Fruit fly (Drosophila melanogaster) whole organism, embryonic: ENCODE data around the gene CG8907.

Source experiments
- Abd-B ChIP-seq: fragments of 200-800 bp; sonication (Bioruptor generic); optimal IDR thresholded peaks from 2 replicates; lab custom pipeline; 2018; ENCODE audit warnings: missing biosample characterization, mild to moderate bottlenecking, missing genetic modification characterization, moderate library complexity
- Atf-2 ChIP-seq: fragments of 200-800 bp; sonication (Bioruptor generic); optimal IDR thresholded peaks from 2 replicates; lab custom pipeline; 2016; ENCODE audit warnings: missing biosample characterization, missing genetic modification characterization
- Awh ChIP-seq: fragments of 200-800 bp; sonication (Bioruptor generic); IDR thresholded peaks from 2 replicates; pipeline ENCODE4, ENCODE4 v1.3.6; 2022; ENCODE audit warnings: missing biosample characterization, missing genetic modification characterization
- C15 ChIP-seq: fragments of 200-800 bp; sonication (Bioruptor generic); IDR thresholded peaks from 3 replicates; pipeline ENCODE4 v1.3.6; 2022; ENCODE audit warnings: missing biosample characterization, missing genetic modification characterization
- CG12071 ChIP-seq: fragments of 200-800 bp; sonication (Bioruptor generic); optimal IDR thresholded peaks from 3 replicates; lab custom pipeline; 2018; ENCODE audit warnings: missing biosample characterization, mild to moderate bottlenecking, missing genetic modification characterization
- CG12104 ChIP-seq: fragments of 200-800 bp; sonication (Bioruptor generic); optimal IDR thresholded peaks from 3 replicates; lab custom pipeline; 2016; ENCODE audit warnings: missing biosample characterization, missing genetic modification characterization
- CG15269 ChIP-seq: fragments of 200-800 bp; sonication (Bioruptor generic); optimal IDR thresholded peaks from 2 replicates; lab custom pipeline; 2018; ENCODE audit warnings: missing biosample characterization, mild to moderate bottlenecking, missing genetic modification characterization, moderate library complexity
- CG2199 ChIP-seq: fragments of 200-800 bp; sonication (Bioruptor generic); IDR thresholded peaks from 3 replicates; pipeline ENCODE4 v1.3.6; 2022; ENCODE audit warnings: missing biosample characterization, missing genetic modification characterization
- CG3281 ChIP-seq: fragments of 200-800 bp; sonication (Bioruptor generic); optimal IDR thresholded peaks from 3 replicates; lab custom pipeline; 2017; ENCODE audit warnings: missing biosample characterization, mild to moderate bottlenecking, missing genetic modification characterization
- CG34376 ChIP-seq: fragments of 200-800 bp; sonication (Bioruptor generic); optimal IDR thresholded peaks from 2 replicates; lab custom pipeline; 2018; ENCODE audit warnings: missing biosample characterization, mild to moderate bottlenecking, missing genetic modification characterization
- CG6254 ChIP-seq: fragments of 200-800 bp; sonication (Bioruptor generic); optimal IDR thresholded peaks from 3 replicates; lab custom pipeline; 2017; ENCODE audit warnings: mild to moderate bottlenecking, missing biosample characterization, missing genetic modification reagents, missing genetic modification characterization
- CG6272 ChIP-seq: fragments of 200-800 bp; sonication (Bioruptor generic); IDR thresholded peaks from 2 replicates; pipeline ENCODE4 v1.3.6; 2022; ENCODE audit warnings: missing biosample characterization, missing genetic modification characterization
- CG7357 ChIP-seq: fragments of 200-800 bp; sonication (Bioruptor generic); IDR thresholded peaks from 3 replicates; pipeline ENCODE4 v1.3.6; 2022; ENCODE audit warnings: missing biosample characterization, missing genetic modification characterization
- CG7372 ChIP-seq: fragments of 200-800 bp; sonication (Bioruptor generic); IDR thresholded peaks from 2 replicates; pipeline ENCODE4 v1.3.6; 2022; ENCODE audit warnings: missing biosample characterization, missing genetic modification characterization
- CG7556 ChIP-seq: fragments of 200-800 bp; sonication (Bioruptor generic); optimal IDR thresholded peaks from 2 replicates; lab custom pipeline; 2017; ENCODE audit warnings: missing biosample characterization, mild to moderate bottlenecking, missing genetic modification characterization
- CG8478 ChIP-seq: fragments of >200 bp; optimal IDR thresholded peaks from 2 replicates; lab custom pipeline; 2018
- CG9215 ChIP-seq: fragments of 200-800 bp; sonication (Bioruptor generic); IDR thresholded peaks from 2 replicates; pipeline ENCODE4 v1.3.6; 2022; ENCODE audit warnings: missing biosample characterization, missing genetic modification characterization
- CkIIα-i1 ChIP-seq: fragments of 200-800 bp; sonication (Bioruptor generic); IDR thresholded peaks from 2 replicates; pipeline ENCODE4 v1.3.6; 2022; ENCODE audit warnings: missing biosample characterization, missing genetic modification characterization
- D ChIP-seq, 2 experiments: fragments of 200-800 bp in 1 of 2; fragments of >200 bp in 1 of 2; sonication (Bioruptor generic) in 1 of 2; optimal IDR thresholded peaks; 2 replicates in 1 of 2; 3 replicates in 1 of 2; lab custom pipeline; 2017; ENCODE audit warnings: mild to moderate bottlenecking in 1 of 2, missing biosample characterization in 1 of 2, missing genetic modification characterization in 1 of 2, missing genetic modification reagents in 1 of 2
- Dad ChIP-seq: fragments of 200-800 bp; sonication (Bioruptor generic); optimal IDR thresholded peaks from 3 replicates; lab custom pipeline; 2016; ENCODE audit warnings: missing biosample characterization, missing genetic modification characterization
- Deaf1 ChIP-seq: fragments of 200-800 bp; optimal IDR thresholded peaks from 3 replicates; lab custom pipeline; 2019; ENCODE audit warnings: missing biosample characterization, mild to moderate bottlenecking, missing genetic modification characterization, moderate library complexity
- Dfd ChIP-seq, 2 experiments: fragments of >200 bp; optimal IDR thresholded peaks; 2 replicates each; lab custom pipeline; 2017; ENCODE audit warnings: missing biosample characterization in 2 of 2, missing genetic modification characterization in 2 of 2
- Dp ChIP-seq: fragments of 200-800 bp; sonication (Bioruptor generic); optimal IDR thresholded peaks from 2 replicates; lab custom pipeline; 2018; ENCODE audit warnings: missing biosample characterization, mild to moderate bottlenecking, missing genetic modification characterization, moderate library complexity
- HLH54F ChIP-seq: fragments of 200-800 bp; sonication (Bioruptor generic); optimal IDR thresholded peaks from 3 replicates; lab custom pipeline; 2016; ENCODE audit warnings: missing biosample characterization, missing genetic modification characterization
- Hmx ChIP-seq: fragments of 200-800 bp; sonication (Bioruptor generic); optimal IDR thresholded peaks from 2 replicates; lab custom pipeline; 2016; ENCODE audit warnings: missing biosample characterization, missing genetic modification characterization
- Jarid2 ChIP-seq: fragments of 200-800 bp; sonication (Bioruptor generic); optimal IDR thresholded peaks from 3 replicates; lab custom pipeline; 2017; ENCODE audit warnings: mild to moderate bottlenecking, missing biosample characterization, missing genetic modification reagents, missing genetic modification characterization
- MTF-1 ChIP-seq: fragments of 200-800 bp; sonication (Bioruptor generic); optimal IDR thresholded peaks from 2 replicates; lab custom pipeline; 2018; ENCODE audit warnings: missing biosample characterization, mild to moderate bottlenecking, missing genetic modification characterization, borderline replicate concordance
- Sin3A ChIP-seq: fragments of >200 bp; optimal IDR thresholded peaks from 2 replicates; lab custom pipeline; 2018
- Sry-β ChIP-seq: fragments of 200-800 bp; sonication (Bioruptor generic); optimal IDR thresholded peaks from 2 replicates; lab custom pipeline; 2018; ENCODE audit warnings: missing biosample characterization, mild to moderate bottlenecking, missing genetic modification characterization, moderate library complexity
- YL-1 ChIP-seq: fragments of 200-800 bp; sonication (Bioruptor generic); optimal IDR thresholded peaks from 3 replicates; lab custom pipeline; 2017; ENCODE audit warnings: missing biosample characterization, mild to moderate bottlenecking, missing genetic modification characterization
- amos ChIP-seq: fragments of 200-800 bp; sonication (Bioruptor generic); IDR thresholded peaks from 2 replicates; pipeline ENCODE4 v1.3.6; 2022; ENCODE audit warnings: missing biosample characterization, missing genetic modification characterization; ENCODE audit not compliant: partially characterized antibody
- ap ChIP-seq: fragments of 200-800 bp; sonication (Bioruptor generic); IDR thresholded peaks from 2 replicates; pipeline ENCODE4 v1.3.6; 2022; ENCODE audit warnings: missing biosample characterization, missing genetic modification characterization
- ara ChIP-seq: fragments of 200-800 bp; sonication (Bioruptor generic); IDR thresholded peaks from 2 replicates; pipeline ENCODE4 v1.3.6; 2022; ENCODE audit warnings: missing biosample characterization, missing genetic modification characterization
- corto ChIP-seq: fragments of 200-800 bp; sonication (Bioruptor generic); optimal IDR thresholded peaks from 2 replicates; lab custom pipeline; 2016; ENCODE audit warnings: missing biosample characterization, mild to moderate bottlenecking, missing genetic modification characterization, moderate library complexity
- crp ChIP-seq, 2 experiments: fragments of 200-800 bp; sonication (Bioruptor generic); optimal IDR thresholded peaks; 2 replicates in 1 of 2; 3 replicates in 1 of 2; lab custom pipeline; 2017; ENCODE audit warnings: missing biosample characterization in 2 of 2, missing genetic modification characterization in 2 of 2, mild to moderate bottlenecking in 1 of 2, moderate library complexity in 1 of 2
- ewg ChIP-seq: fragments of 200-800 bp; sonication (Bioruptor generic); optimal IDR thresholded peaks from 3 replicates; lab custom pipeline; 2017; ENCODE audit warnings: mild to moderate bottlenecking, missing biosample characterization, missing genetic modification reagents, missing genetic modification characterization
- grn ChIP-seq: fragments of 200-800 bp; sonication (Bioruptor generic); optimal IDR thresholded peaks from 3 replicates; lab custom pipeline; 2017; ENCODE audit warnings: missing biosample characterization, missing genetic modification characterization
- ind ChIP-seq: fragments of 200-800 bp; sonication (Bioruptor generic); optimal IDR thresholded peaks from 3 replicates; lab custom pipeline; 2016; ENCODE audit warnings: missing biosample characterization, missing genetic modification characterization
- jumu ChIP-seq: fragments of 200-800 bp; sonication (Bioruptor generic); optimal IDR thresholded peaks from 3 replicates; lab custom pipeline; 2016; ENCODE audit warnings: missing biosample characterization, missing genetic modification characterization
- lbe ChIP-seq: fragments of 200-800 bp; sonication (Bioruptor generic); optimal IDR thresholded peaks from 2 replicates; lab custom pipeline; 2016; ENCODE audit warnings: missing biosample characterization, mild to moderate bottlenecking, missing genetic modification characterization
- lola ChIP-seq, 3 experiments: fragments of >200 bp in 2 of 3; fragments of 200-800 bp in 1 of 3; sonication (Bioruptor generic) in 1 of 3; optimal IDR thresholded peaks; 2 replicates each; lab custom pipeline; 2017 to 2019; ENCODE audit warnings: missing biosample characterization in 3 of 3, missing genetic modification characterization in 3 of 3, mild to moderate bottlenecking in 1 of 3, moderate library complexity in 1 of 3
- pita ChIP-seq: fragments of 200-800 bp; sonication (Bioruptor generic); optimal IDR thresholded peaks from 2 replicates; lab custom pipeline; 2017; ENCODE audit warnings: missing biosample characterization, mild to moderate bottlenecking, missing genetic modification characterization
- pnt ChIP-seq: fragments of 200-800 bp; sonication (Bioruptor generic); optimal IDR thresholded peaks from 3 replicates; lab custom pipeline; 2016; ENCODE audit warnings: missing biosample characterization, missing genetic modification characterization
- prd ChIP-seq, 3 experiments: fragments of >200 bp in 2 of 3; fragments of 200-800 bp in 1 of 3; sonication (Bioruptor generic) in 1 of 3; optimal IDR thresholded peaks in 2 of 3; IDR thresholded peaks in 1 of 3; 2 replicates in 2 of 3; 3 replicates in 1 of 3; pipeline versions ENCODE4 v1.3.6 to Lab custom; 2017 to 2022; ENCODE audit warnings: missing biosample characterization in 1 of 3, missing genetic modification characterization in 1 of 3
- sna ChIP-seq: fragments of 200-800 bp; sonication (Bioruptor generic); IDR thresholded peaks from 2 replicates; pipeline ENCODE4 v1.3.6; 2022; ENCODE audit warnings: missing biosample characterization, missing genetic modification characterization; ENCODE audit not compliant: partially characterized antibody
- tin ChIP-seq: fragments of 200-800 bp; sonication (Bioruptor generic); optimal IDR thresholded peaks from 3 replicates; lab custom pipeline; 2016; ENCODE audit warnings: missing biosample characterization, missing genetic modification characterization
- tup ChIP-seq: fragments of 200-800 bp; sonication (Bioruptor generic); optimal IDR thresholded peaks from 2 replicates; lab custom pipeline; 2016; ENCODE audit warnings: missing biosample characterization, mild to moderate bottlenecking, missing genetic modification characterization, moderate library complexity
- vfl ChIP-seq: fragments of 200-800 bp; sonication (Bioruptor generic); optimal IDR thresholded peaks from 2 replicates; lab custom pipeline; 2016; ENCODE audit warnings: missing biosample characterization, missing genetic modification characterization

Gene CG8907

dm6 chr3R:17002218-17003110 is 5.6 kb upstream of the CG8907 start, which contains the start of the genes Sf3a1 and Irc (continued):
- no peak for TF ChIP-seq crp (GFP tag; optimal IDR thresholded peaks at IDR 0.05; lab: Kevin White, UChicago)
- TF ChIP-seq vfl (GFP tag; lab: Kevin White, UChicago) = peak; percentile 62
- TF ChIP-seq pita (GFP tag; lab: Kevin White, UChicago) = no peak
- peak; percentile 19 for TF ChIP-seq tin (GFP tag; lab: Kevin White, UChicago)
- TF ChIP-seq CG7556 = no peak
- peak; percentile 10 for TF ChIP-seq grn (GFP tag; lab: Kevin White, UChicago)
- TF ChIP-seq Dad = peak; percentile 25
- TF ChIP-seq Awh = no peak
- TF ChIP-seq D (optimal IDR thresholded peaks at IDR 0.05; lab: Kevin White, UChicago) = no peak
- no peak for TF ChIP-seq D (GFP tag; optimal IDR thresholded peaks at IDR 0.05; lab: Kevin White, UChicago)
- no peak for TF ChIP-seq lola (GFP tag; optimal IDR thresholded peaks at IDR 0.05; lab: Kevin White, UChicago)
- TF ChIP-seq amos (GFP tag; lab: Robert Waterston, UW) = peak; percentile 98
- TF ChIP-seq lbe (GFP tag; lab: Kevin White, UChicago) = peak; percentile 22
- no peak for TF ChIP-seq pnt
- peak; percentile 21 for TF ChIP-seq Sry-β
- TF ChIP-seq Dfd (GFP tag; optimal IDR thresholded peaks at IDR 0.05; lab: Kevin White, UChicago) = no peak
- peak; percentile 89 for TF ChIP-seq sna
- TF ChIP-seq CkIIα-i1 (GFP tag; lab: Robert Waterston, UW) = no peak
- no peak for TF ChIP-seq Atf-2 (GFP tag; lab: Kevin White, UChicago)
- peak; percentile 73 for TF ChIP-seq YL-1
- TF ChIP-seq CG6254 (GFP tag; lab: Kevin White, UChicago) = no peak
- TF ChIP-seq Deaf1 (tag; lab: Kevin White, UChicago) = peak; percentile 41
- no peak for TF ChIP-seq CG8478
- TF ChIP-seq tup (GFP tag; lab: Kevin White, UChicago) = no peak
- TF ChIP-seq CG15269 (tag; lab: Kevin White, UChicago) = no peak
- TF ChIP-seq ara (GFP tag; lab: Robert Waterston, UW) = no peak
- peak; percentile 61 for TF ChIP-seq Sin3A (lab: Kevin White, UChicago)
- peak; percentile 13 for TF ChIP-seq HLH54F (GFP tag; lab: Kevin White, UChicago)
- no peak for TF ChIP-seq MTF-1 (GFP tag; lab: Kevin White, UChicago)
- no peak for TF ChIP-seq CG12071 (GFP tag; lab: Kevin White, UChicago)
- TF ChIP-seq Hmx (GFP tag; lab: Kevin White, UChicago) = no peak
- no peak for TF ChIP-seq CG7372
- no peak for TF ChIP-seq prd (optimal IDR thresholded peaks at IDR 0.05; lab: Kevin White, UChicago)
- TF ChIP-seq prd (GFP tag; IDR thresholded peaks at IDR 0.05; lab: Robert Waterston, UW) = 0 out of 3 replicates have a peak, but pooled peaks have one; percentile 31
- TF ChIP-seq CG6272 = no peak
- no peak for TF ChIP-seq ind
- no peak for TF ChIP-seq ap (GFP tag; lab: Robert Waterston, UW)
- TF ChIP-seq jumu (GFP tag; lab: Kevin White, UChicago) = peak; percentile 46
- TF ChIP-seq ewg (GFP tag; lab: Kevin White, UChicago) = no peak
- no peak for TF ChIP-seq corto (GFP tag; lab: Kevin White, UChicago)
- no peak for TF ChIP-seq Abd-B (GFP tag; lab: Kevin White, UChicago)
- peak; percentile 96 for TF ChIP-seq Dp (GFP tag; lab: Kevin White, UChicago)
- no peak for TF ChIP-seq CG12104 (GFP tag; lab: Kevin White, UChicago)
- TF ChIP-seq CG7357 (GFP tag; lab: Robert Waterston, UW) = no peak
- no peak for TF ChIP-seq C15 (GFP tag; lab: Robert Waterston, UW)
- no peak for TF ChIP-seq CG9215
- TF ChIP-seq CG34376 (GFP tag; lab: Kevin White, UChicago) = peak; percentile 91
- no peak for TF ChIP-seq CG3281 (GFP tag; lab: Kevin White, UChicago)
- peak; percentile 33 for TF ChIP-seq Jarid2
- TF ChIP-seq CG2199 (GFP tag; lab: Robert Waterston, UW) = peak; percentile 71; the same call in 1 of the 3 replicates
